Worm (Caenorhabditis elegans) whole organism, midembryonic: ENCODE measurements around the gene acd-3.

ENCODE experiments used
- T22C8.4 ChIP-seq: fragments of 200-800 bp; sonication (Bioruptor generic); IDR thresholded peaks from 2 replicates; pipeline ENCODE4 v1.3.6; 2022; ENCODE audit warnings: missing genetic modification characterization, missing compliant biosample characterization
- flt-1 ChIP-seq: fragments of 200-800 bp; sonication (Bioruptor generic); IDR thresholded peaks from 2 replicates; pipeline ENCODE4 v1.3.6; 2022; ENCODE audit warnings: missing genetic modification characterization, missing compliant biosample characterization
- med-1 ChIP-seq: sonication (generic microtip); optimal IDR thresholded peaks from 2 replicates; lab custom pipeline; 2017; ENCODE audit warnings: missing genetic modification characterization, mild to moderate bottlenecking, missing compliant biosample characterization, antibody characterized with exemption, missing genetic modification reagents; ENCODE audit not compliant: insufficient read depth
- ref-1 ChIP-seq: fragments of 200-800 bp; sonication (Bioruptor generic); conservative IDR thresholded peaks from 2 replicates; pipeline ENCODE4 v1.3.6; 2022; ENCODE audit warnings: missing genetic modification reagents, missing genetic modification characterization, missing compliant biosample characterization
- ztf-23 ChIP-seq: fragments of 200-800 bp; sonication (Bioruptor generic); IDR thresholded peaks from 2 replicates; pipeline ENCODE4 v1.3.6; 2022; ENCODE audit warnings: missing genetic modification reagents, missing genetic modification characterization, missing compliant biosample characterization
- ztf-29 ChIP-seq: fragments of 200-800 bp; sonication (Bioruptor generic); IDR thresholded peaks from 2 replicates; pipeline ENCODE4 v1.3.6; 2022; ENCODE audit warnings: missing genetic modification reagents, missing genetic modification characterization, missing compliant biosample characterization

DNA sequence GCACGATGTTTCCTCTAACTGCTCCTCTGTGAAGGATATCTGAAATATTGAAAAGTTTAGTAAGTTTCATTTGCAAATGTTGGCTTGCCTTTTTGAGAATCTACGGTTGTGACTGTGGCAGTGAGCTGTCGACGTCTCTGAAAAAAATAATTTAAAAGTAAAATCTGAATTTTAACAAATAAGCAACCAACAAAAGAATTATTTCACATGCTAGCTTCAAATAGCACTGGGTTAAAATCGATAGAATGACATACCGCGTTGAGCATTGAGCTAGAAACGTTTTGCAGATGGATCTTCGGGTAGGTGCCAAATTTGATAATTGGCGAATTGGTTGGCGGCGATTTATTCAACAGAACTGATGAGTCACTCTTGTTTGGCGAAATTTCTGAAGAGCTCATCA is 22.7 kb downstream of the acd-3 start, which contains the start of gene F31F6.2:
- TF ChIP-seq T22C8.4 (GFP tag; lab: Robert Waterston, UW) (no peak), ztf-29 (GFP tag; lab: Robert Waterston, UW) (no peak), med-1 (GFP tag; lab: Kevin White, UChicago) (no peak), ztf-23 (GFP tag; lab: Robert Waterston, UW) (no peak), ref-1 (no peak), flt-1 (GFP tag; lab: Robert Waterston, UW) (no peak)
